Worm (Caenorhabditis elegans) whole organism, L4 larva: ENCODE measurements around the gene srg-20.
"Not testable (repeated sequence)": the region's sequence is repeated elsewhere in the genome, so short reads cannot be mapped to it uniquely, and the experiment has no call there.

Experiments
- D1046.2 ChIP-seq: fragments of 200-800 bp; sonication (Bioruptor generic); IDR thresholded peaks from 2 replicates; pipeline ENCODE4 v1.3.6; 2022; ENCODE audit warnings: missing genetic modification characterization, missing compliant biosample characterization
- F10B5.3 ChIP-seq: sonication (generic microtip); optimal IDR thresholded peaks from 2 replicates; lab custom pipeline; 2016; ENCODE audit warnings: mild to moderate bottlenecking, missing genetic modification characterization, missing compliant biosample characterization
- T26A8.4 ChIP-seq: fragments of 200-800 bp; sonication (Bioruptor generic); IDR thresholded peaks from 2 replicates; pipeline ENCODE4 v1.3.6; 2022; ENCODE audit warnings: missing genetic modification characterization, missing compliant biosample characterization
- Y48G9A.11 ChIP-seq: fragments of 200-800 bp; sonication (Bioruptor generic); IDR thresholded peaks from 2 replicates; pipeline ENCODE4 v1.3.6; 2022; ENCODE audit warnings: missing genetic modification reagents, missing genetic modification characterization, missing compliant biosample characterization
- Y5F2A.4 ChIP-seq: fragments of 200-800 bp; sonication (Bioruptor generic); optimal IDR thresholded peaks from 2 replicates; lab custom pipeline; 2018; ENCODE audit warnings: mild to moderate bottlenecking, missing genetic modification characterization, missing compliant biosample characterization
- aha-1 ChIP-seq: fragments of 150-350 bp; peaks from one replicate; lab custom pipeline; 2014; ENCODE audit warnings: missing biosample characterization, missing genetic modification characterization
- ceh-44 ChIP-seq: fragments of 200-800 bp; sonication (Bioruptor generic); IDR thresholded peaks from 2 replicates; pipeline ENCODE4 v1.3.6; 2022; ENCODE audit warnings: missing genetic modification reagents, missing genetic modification characterization, missing compliant biosample characterization
- ceh-62 ChIP-seq: sonication (generic microtip); optimal IDR thresholded peaks from 2 replicates; lab custom pipeline; 2017; ENCODE audit warnings: missing biosample characterization, missing genetic modification characterization
- ceh-82 ChIP-seq: sonication (generic microtip); optimal IDR thresholded peaks from 2 replicates; lab custom pipeline; 2017; ENCODE audit warnings: missing biosample characterization, missing genetic modification characterization
- daf-16 ChIP-seq, 3 experiments: sonication (generic microtip); optimal IDR thresholded peaks; 2 replicates each; lab custom pipeline; 2016 to 2017; ENCODE audit warnings: missing genetic modification characterization in 3 of 3, missing genetic modification reagents in 3 of 3, mild to moderate bottlenecking in 2 of 3, missing compliant biosample characterization in 2 of 3, missing biosample characterization in 1 of 3, moderate library complexity in 1 of 3
- dmd-6 ChIP-seq: fragments of 200-800 bp; sonication (Bioruptor generic); IDR thresholded peaks from 2 replicates; pipeline ENCODE4 v1.3.6; 2022; ENCODE audit warnings: missing genetic modification reagents, missing genetic modification characterization, missing compliant biosample characterization
- dmd-9 ChIP-seq: fragments of 200-800 bp; sonication (Bioruptor generic); IDR thresholded peaks from 2 replicates; pipeline ENCODE4 v1.3.6; 2022; ENCODE audit warnings: missing genetic modification reagents, missing genetic modification characterization, missing compliant biosample characterization
- duxl-1 ChIP-seq: sonication (generic microtip); optimal IDR thresholded peaks from 2 replicates; lab custom pipeline; 2016; ENCODE audit warnings: mild to moderate bottlenecking, missing genetic modification characterization, moderate library complexity, missing compliant biosample characterization; ENCODE audit not compliant: poor library complexity
- egl-43 ChIP-seq: fragments of 200-800 bp; sonication (Bioruptor generic); IDR thresholded peaks from 2 replicates; pipeline ENCODE4 v1.3.6; 2022; ENCODE audit warnings: missing genetic modification reagents, missing genetic modification characterization, missing compliant biosample characterization
- hif-1 ChIP-seq, 2 experiments: sonication (generic microtip); optimal IDR thresholded peaks; 2 replicates each; lab custom pipeline; 2016 to 2017; ENCODE audit warnings: missing compliant biosample characterization in 2 of 2, missing genetic modification characterization in 2 of 2, missing genetic modification reagents in 2 of 2, missing genotype in 2 of 2, mild to moderate bottlenecking in 1 of 2
- hlh-11 ChIP-seq: fragments of 200-800 bp; sonication (Bioruptor generic); optimal IDR thresholded peaks from 2 replicates; lab custom pipeline; 2018; ENCODE audit warnings: mild to moderate bottlenecking, missing genetic modification characterization, missing compliant biosample characterization
- hmg-1.1 ChIP-seq: fragments of 200-800 bp; sonication (Bioruptor generic); IDR thresholded peaks from 2 replicates; pipeline ENCODE4 v1.3.6; 2022; ENCODE audit warnings: missing genetic modification reagents, missing genetic modification characterization, missing compliant biosample characterization
- lin-1 ChIP-seq: fragments of 200-800 bp; sonication (Bioruptor generic); IDR thresholded peaks from 2 replicates; pipeline ENCODE4 v1.3.6; 2022; ENCODE audit warnings: missing genetic modification reagents, missing genetic modification characterization, missing compliant biosample characterization
- lin-13 ChIP-seq: fragments of 150-350 bp; optimal IDR thresholded peaks from 2 replicates; lab custom pipeline; 2014; ENCODE audit warnings: missing biosample characterization, missing genetic modification reagents, missing genetic modification characterization
- lin-29 ChIP-seq: fragments of 200-800 bp; sonication (Bioruptor generic); IDR thresholded peaks from 2 replicates; pipeline ENCODE4 v1.3.6; 2022; ENCODE audit warnings: missing genetic modification reagents, missing genetic modification characterization, missing compliant biosample characterization
- lsy-2 ChIP-seq, 2 experiments: fragments of 150-350 bp in 1 of 2; sonication (generic microtip) in 1 of 2; optimal IDR thresholded peaks; 2 replicates each; lab custom pipeline; 2014 to 2017; ENCODE audit warnings: missing biosample characterization in 2 of 2, missing genetic modification characterization in 2 of 2
- mdl-1 ChIP-seq, 2 experiments: fragments of 150-350 bp in 1 of 2; sonication (generic microtip) in 1 of 2; optimal IDR thresholded peaks; 2 replicates each; lab custom pipeline; 2014 to 2017; ENCODE audit warnings: missing biosample characterization in 2 of 2, missing genetic modification characterization in 2 of 2
- mes-2 ChIP-seq: sonication (generic microtip); optimal IDR thresholded peaks from 2 replicates; lab custom pipeline; 2016; ENCODE audit warnings: missing genotype, mild to moderate bottlenecking, missing genetic modification characterization, missing compliant biosample characterization; ENCODE audit not compliant: poor library complexity, severe bottlenecking
- mxl-3 ChIP-seq: fragments of 200-800 bp; sonication (Bioruptor generic); optimal IDR thresholded peaks from 2 replicates; lab custom pipeline; 2018; ENCODE audit warnings: mild to moderate bottlenecking, missing genetic modification characterization, missing compliant biosample characterization
- nhr-111 ChIP-seq: fragments of 200-800 bp; sonication (Bioruptor generic); optimal IDR thresholded peaks from 2 replicates; lab custom pipeline; 2018; ENCODE audit warnings: mild to moderate bottlenecking, missing genetic modification characterization, missing compliant biosample characterization
- nhr-28 ChIP-seq: fragments of 150-350 bp; optimal IDR thresholded peaks from 2 replicates; lab custom pipeline; 2014; ENCODE audit warnings: missing biosample characterization, missing genetic modification characterization
- nhr-41 ChIP-seq: fragments of 200-800 bp; sonication (Bioruptor generic); IDR thresholded peaks from 2 replicates; pipeline ENCODE4 v1.3.6; 2022; ENCODE audit warnings: missing genetic modification reagents, missing genetic modification characterization, missing compliant biosample characterization
- nhr-77 ChIP-seq: fragments of 150-350 bp; optimal IDR thresholded peaks from 2 replicates; lab custom pipeline; 2014; ENCODE audit warnings: missing biosample characterization, missing genetic modification characterization
- php-3 ChIP-seq: fragments of 200-800 bp; sonication (Bioruptor generic); IDR thresholded peaks from 2 replicates; pipeline ENCODE4 v1.3.6; 2022; ENCODE audit warnings: missing genetic modification reagents, missing genetic modification characterization, missing compliant biosample characterization
- pqm-1 ChIP-seq: sonication (generic microtip); optimal IDR thresholded peaks from 2 replicates; lab custom pipeline; 2017; ENCODE audit warnings: missing biosample characterization, missing genetic modification characterization
- rbr-2 ChIP-seq: sonication (generic microtip); optimal IDR thresholded peaks from 2 replicates; lab custom pipeline; 2016; ENCODE audit warnings: missing genotype, missing genetic modification characterization, missing compliant biosample characterization
- skn-1 ChIP-seq: fragments of 150-350 bp; optimal IDR thresholded peaks from 2 replicates; lab custom pipeline; 2014; ENCODE audit warnings: missing biosample characterization, missing genetic modification characterization
- snpc-4 ChIP-seq: fragments of 150-350 bp; optimal IDR thresholded peaks from 2 replicates; lab custom pipeline; 2014; ENCODE audit warnings: missing biosample characterization, missing genetic modification characterization
- tra-1 ChIP-seq: fragments of 200-800 bp; sonication (Bioruptor generic); IDR thresholded peaks from 2 replicates; pipeline ENCODE4 v1.3.6; 2022; ENCODE audit warnings: missing genetic modification reagents, missing genetic modification characterization, missing compliant biosample characterization
- vab-7 ChIP-seq: fragments of 200-800 bp; sonication (Bioruptor generic); IDR thresholded peaks from 2 replicates; pipeline ENCODE4 v1.3.6; 2022; ENCODE audit warnings: missing genetic modification reagents, missing genetic modification characterization, missing compliant biosample characterization
- zfp-2 ChIP-seq: sonication (generic microtip); optimal IDR thresholded peaks from 2 replicates; lab custom pipeline; 2016; ENCODE audit warnings: mild to moderate bottlenecking, missing genetic modification characterization, missing compliant biosample characterization
- zip-2 ChIP-seq: fragments of 150-350 bp; optimal IDR thresholded peaks from 2 replicates; lab custom pipeline; 2014; ENCODE audit warnings: missing biosample characterization, missing genetic modification characterization

srg-20 gene

DNA sequence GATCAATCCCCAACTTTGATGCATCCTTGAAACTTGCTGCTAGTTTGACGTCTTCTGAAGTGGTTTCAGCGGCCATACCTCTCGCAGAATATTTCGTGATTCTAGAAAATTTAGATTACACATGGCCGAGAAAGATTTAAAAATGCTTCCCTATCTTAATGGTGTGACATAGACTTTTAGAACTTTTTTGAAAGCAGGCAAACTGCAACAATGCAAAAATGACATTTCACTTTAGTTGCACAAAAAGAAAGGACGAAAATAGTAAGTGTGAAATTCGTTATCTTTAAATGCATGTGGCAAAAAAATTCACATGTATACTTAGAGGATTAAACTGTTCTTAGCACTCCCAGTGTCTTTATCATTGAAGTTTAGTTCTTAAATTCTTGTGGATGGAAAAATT, 20.7 kb downstream of the srg-20 start, which contains the start of gene ZC204.12:
Gene ZC204.12, minus strand, starts transcription at position 101 of the 400 bp plus-strand sequence.
- TF ChIP-seq F10B5.3 (tag; lab: Kevin White, UChicago) = no peak
- no peak for TF ChIP-seq skn-1 (tag; lab: Kevin White, UChicago)
- no peak for TF ChIP-seq lin-29 (GFP tag; lab: Robert Waterston, UW)

- 0 out of 2 replicates have a peak, but pooled peaks have one; percentile 14 for TF ChIP-seq nhr-41 (GFP tag; lab: Robert Waterston, UW)
- peak; percentile 36 for TF ChIP-seq hlh-11 (tag; lab: Kevin White, UChicago)
- TF ChIP-seq lin-1 (GFP tag; lab: Robert Waterston, UW) = peak; percentile 43; the same call in 1 of the 2 replicates
- TF ChIP-seq daf-16 (GFP tag; optimal IDR thresholded peaks at IDR 0.05; lab: Kevin White, UChicago) = not testable (repeated sequence)
- TF ChIP-seq daf-16 (tag; optimal IDR thresholded peaks at IDR 0.05; lab: Kevin White, UChicago) = peak; percentile 48
- TF ChIP-seq duxl-1 (tag; lab: Kevin White, UChicago) = peak; percentile 26
- peak; percentile 55; the same call in 1 of the 2 replicates for TF ChIP-seq tra-1 (GFP tag; lab: Robert Waterston, UW)
- peak; percentile 88 for TF ChIP-seq dmd-6 (GFP tag; lab: Robert Waterston, UW)
- 0 out of 2 replicates have a peak, but pooled peaks have one; percentile 45 for TF ChIP-seq T26A8.4 (GFP tag; lab: Robert Waterston, UW)
- peak; percentile 70 for TF ChIP-seq php-3 (GFP tag; lab: Robert Waterston, UW)
- peak; percentile 47 for TF ChIP-seq nhr-28 (tag; lab: Kevin White, UChicago)
- TF ChIP-seq pqm-1 (tag; lab: Kevin White, UChicago) = peak; percentile 68
- TF ChIP-seq dmd-9 = 0 out of 2 replicates have a peak, but pooled peaks have one; percentile 27
- TF ChIP-seq, all 104 proteins: peak for 12; not testable (repeated sequence) for 92
Measured at ce11 chrII:1659729-1660128, 23.2 kb downstream of the srg-20 start.

DNA sequence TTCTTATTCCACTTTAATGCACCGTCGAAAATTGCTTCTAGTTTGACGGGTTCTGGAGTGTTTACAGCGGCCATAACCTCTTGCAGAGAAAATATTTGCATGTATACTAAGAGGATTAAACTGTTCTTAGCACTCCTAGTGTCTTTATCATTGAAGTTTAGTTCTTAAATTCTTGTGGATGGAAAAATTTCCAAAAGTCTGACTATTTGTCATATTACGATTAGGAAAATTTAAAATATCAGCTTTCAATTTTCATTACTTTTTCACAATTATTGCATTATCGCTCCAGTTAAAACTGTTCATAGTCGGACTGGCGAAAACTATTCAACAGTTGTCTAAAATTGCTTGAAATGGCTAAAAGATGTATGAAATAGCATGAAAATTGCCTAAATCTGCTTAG, 24.4 kb downstream of the srg-20 start, which contains the start of gene ZC204.13:
Gene ZC204.13, minus strand, starts transcription at position 101 of the 400 bp plus-strand sequence.
- TF ChIP-seq Y5F2A.4 (GFP tag; lab: Kevin White, UChicago); egl-43 (GFP tag; lab: Robert Waterston, UW); snpc-4: not testable (repeated sequence)
- TF ChIP-seq, all 104 proteins: peak for 0; not testable (repeated sequence) for 104

ce11 chrII:1661300-1661838, 24.9 kb downstream of the srg-20 start:
- peak; percentile 23; the same call in 1 of the 2 replicates for TF ChIP-seq dmd-6 (GFP tag; lab: Robert Waterston, UW)
- 0 out of 2 replicates have a peak, but pooled peaks have one; percentile 24 for TF ChIP-seq D1046.2
- TF ChIP-seq T26A8.4 (GFP tag; lab: Robert Waterston, UW) = 0 out of 2 replicates have a peak, but pooled peaks have one; percentile 43
- peak; percentile 51 for TF ChIP-seq duxl-1 (tag; lab: Kevin White, UChicago)
- peak; percentile 49 for TF ChIP-seq hmg-1.1 (GFP tag; lab: Robert Waterston, UW)
- peak; percentile 72 for TF ChIP-seq Y48G9A.11 (GFP tag; lab: Robert Waterston, UW)
- peak; percentile 26 for TF ChIP-seq mes-2 (tag; lab: Kevin White, UChicago)
- TF ChIP-seq tra-1 (GFP tag; lab: Robert Waterston, UW) = 0 out of 2 replicates have a peak, but pooled peaks have one; percentile 16

ce11 chrII:1662881-1663280, 26.4 kb downstream of the srg-20 start, which contains the start of gene ZC204.14:
ZC204.14 (minus strand) TSS chrII:1662949.
- peak; percentile 51 for TF ChIP-seq mes-2 (tag; lab: Kevin White, UChicago)
- TF ChIP-seq php-3 (GFP tag; lab: Robert Waterston, UW) = no peak
- peak in 1 of 2 experiments; percentile 46 for TF ChIP-seq lsy-2 (tag; optimal IDR thresholded peaks at IDR 0.05; lab: Kevin White, UChicago)

DNA sequence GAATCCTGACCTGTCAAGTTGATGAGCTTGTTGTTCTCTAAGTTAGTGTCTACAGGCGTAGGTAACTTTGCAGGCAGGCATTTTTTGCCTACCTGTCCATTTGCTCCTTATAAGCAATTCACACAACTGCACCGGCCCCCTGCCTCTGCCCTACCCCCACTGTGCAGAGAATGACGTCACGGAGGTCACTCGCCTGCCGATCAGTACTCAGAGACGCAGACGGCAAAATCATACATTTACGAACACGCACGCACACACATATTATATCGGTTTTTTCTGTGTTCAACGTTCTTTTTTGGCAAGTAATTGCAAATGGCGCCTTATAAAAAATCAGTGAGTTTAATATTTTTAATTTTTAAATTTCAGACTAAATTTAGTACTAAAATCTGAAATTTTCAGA, 27.0 kb downstream of the srg-20 start, which contains the start of gene duxl-1:
Gene duxl-1, plus strand, starts transcription at position 184 of the 400 bp plus-strand sequence.
- TF ChIP-seq vab-7 (GFP tag; lab: Robert Waterston, UW) = no peak
- peak in 1 of 2 experiments; percentile 86 for TF ChIP-seq hif-1 (tag; optimal IDR thresholded peaks at IDR 0.05; lab: Kevin White, UChicago)
- peak in 1 of 2 experiments; percentile 2 for TF ChIP-seq mdl-1 (tag; optimal IDR thresholded peaks at IDR 0.05; lab: Kevin White, UChicago)
- peak; percentile 88 for TF ChIP-seq duxl-1 (tag; lab: Kevin White, UChicago)
- TF ChIP-seq ceh-62 (tag; lab: Kevin White, UChicago) = no peak
- TF ChIP-seq mxl-3 (GFP tag; lab: Kevin White, UChicago) = peak; percentile 7
- TF ChIP-seq ceh-44 = no peak
- TF ChIP-seq nhr-111 (GFP tag; lab: Kevin White, UChicago) = no peak
- TF ChIP-seq Y48G9A.11 (GFP tag; lab: Robert Waterston, UW) = no peak
- no peak for TF ChIP-seq zip-2 (tag; lab: Kevin White, UChicago)
- no peak for TF ChIP-seq lin-13
- no peak for TF ChIP-seq nhr-77 (tag; lab: Kevin White, UChicago)
- TF ChIP-seq zfp-2 = no peak
- no peak for TF ChIP-seq ceh-82 (tag; lab: Kevin White, UChicago)
- no peak for TF ChIP-seq rbr-2
- TF ChIP-seq aha-1 (tag; lab: Kevin White, UChicago) = peak; percentile 93
